Worm (Caenorhabditis elegans) whole organism, L4/young adult: Measurements from ENCODE around the gene avr-15.

Experiments used
- W03F9.2 ChIP-seq: fragments of 150-350 bp; optimal IDR thresholded peaks from 2 replicates; lab custom pipeline; 2014; ENCODE audit warnings: missing biosample characterization, missing genetic modification characterization
- dao-5 ChIP-seq: sonication (generic microtip); optimal IDR thresholded peaks from 2 replicates; lab custom pipeline; 2016; ENCODE audit warnings: missing genotype, missing genetic modification characterization, moderate library complexity, missing compliant biosample characterization
- him-1 ChIP-seq: sonication (generic microtip); optimal IDR thresholded peaks from 2 replicates; lab custom pipeline; 2016; ENCODE audit warnings: missing genotype, missing genetic modification reagents, missing genetic modification characterization, missing compliant biosample characterization

avr-15 gene

DNA sequence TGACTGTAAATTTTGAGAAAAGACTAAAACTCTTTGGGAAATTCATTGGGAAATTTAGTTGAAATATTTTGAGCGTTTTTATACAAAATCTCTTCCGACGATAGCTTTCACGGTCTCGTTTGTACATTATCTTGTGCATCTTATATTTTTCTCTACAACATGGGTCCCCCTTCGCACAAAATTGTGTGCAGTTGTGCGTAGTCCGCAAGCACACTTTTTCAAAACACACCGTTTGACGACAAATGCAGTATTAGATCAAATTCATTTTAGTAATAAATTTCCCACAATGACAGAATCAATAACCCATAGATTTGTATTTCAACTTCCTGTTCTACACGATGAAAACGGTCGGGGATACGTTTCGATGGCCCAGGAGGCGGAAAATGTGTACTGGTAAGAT lies 53.7 kb downstream of the avr-15 start, which contains the start of gene F25H9.2:
TSS of gene F25H9.2 (plus strand) at position 226 of the 400 bp plus-strand sequence.
- no peak for TF ChIP-seq W03F9.2
- TF ChIP-seq dao-5 (tag; lab: Kevin White, UChicago): no peak
- TF ChIP-seq him-1 (tag; lab: Kevin White, UChicago): no peak

- no peak for TF ChIP-seq W03F9.2
- no peak for TF ChIP-seq him-1 (tag; lab: Kevin White, UChicago)
- no peak for TF ChIP-seq dao-5 (tag; lab: Kevin White, UChicago)
Measured at ce11 chrV:13455448-13455847, 56.1 kb downstream of the avr-15 start, which contains the start of gene lurp-3. Gene lurp-3 (plus strand): TSS chrV:13455748.

DNA sequence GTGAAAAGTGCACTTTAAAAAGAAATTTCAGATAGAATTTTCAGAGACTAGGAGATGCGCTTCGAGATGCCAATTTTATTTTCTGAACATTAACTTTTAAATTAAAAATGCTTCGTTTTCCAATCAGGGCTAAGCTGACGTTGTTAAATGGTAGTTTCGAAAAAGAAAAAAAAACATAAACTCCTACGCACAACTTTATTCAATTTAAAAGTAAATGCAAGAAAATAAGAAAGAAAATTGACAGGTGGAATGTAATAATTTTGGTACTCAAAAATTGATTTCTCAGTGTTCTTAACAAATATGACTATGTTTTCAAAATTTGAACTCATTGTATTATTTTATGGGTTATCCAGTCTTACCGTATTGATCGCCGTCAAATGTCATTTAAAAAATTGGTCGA lies 58.2 kb downstream of the avr-15 start, which contains the start of gene lurp-2:
TSS of gene lurp-2 (plus strand) at position 301 of the 400 bp plus-strand sequence.
- TF ChIP-seq dao-5 (tag; lab: Kevin White, UChicago): no peak
- no peak for TF ChIP-seq W03F9.2
- no peak for TF ChIP-seq him-1 (tag; lab: Kevin White, UChicago)
